Fruit fly (Drosophila melanogaster) whole organism, embryonic: Measurements from ENCODE around the gene Fic.

Experiments
- BEAF-32 ChIP-seq: fragments of 200-800 bp; sonication (Bioruptor generic); optimal IDR thresholded peaks from 3 replicates; lab custom pipeline; 2017; ENCODE audit warnings: missing biosample characterization, missing genetic modification characterization, mild to moderate bottlenecking, moderate library complexity, missing genetic modification reagents
- CG10147 ChIP-seq: fragments of 200-800 bp; sonication (Bioruptor generic); optimal IDR thresholded peaks from 2 replicates; lab custom pipeline; 2019; ENCODE audit warnings: missing biosample characterization, mild to moderate bottlenecking, missing genetic modification characterization, moderate library complexity
- CG10267 ChIP-seq: fragments of 200-800 bp; sonication (Bioruptor generic); optimal IDR thresholded peaks from 2 replicates; lab custom pipeline; 2018; ENCODE audit warnings: missing biosample characterization, mild to moderate bottlenecking, missing genetic modification characterization, moderate library complexity
- CG11504 ChIP-seq: fragments of 200-800 bp; sonication (Bioruptor generic); optimal IDR thresholded peaks from 3 replicates; lab custom pipeline; 2019; ENCODE audit warnings: missing biosample characterization, mild to moderate bottlenecking, missing genetic modification characterization, moderate library complexity
- CG11696 ChIP-seq: fragments of 200-800 bp; sonication (Bioruptor generic); IDR thresholded peaks from 2 replicates; pipeline ENCODE4 v1.3.6; 2022; ENCODE audit warnings: missing biosample characterization, missing genetic modification characterization
- CG12155 ChIP-seq: fragments of 200-800 bp; sonication (Bioruptor generic); optimal IDR thresholded peaks from 3 replicates; lab custom pipeline; 2016; ENCODE audit warnings: missing biosample characterization, missing genetic modification characterization
- CG12744 ChIP-seq: fragments of 200-800 bp; sonication (Bioruptor generic); optimal IDR thresholded peaks from 2 replicates; lab custom pipeline; 2016; ENCODE audit warnings: missing biosample characterization, missing genetic modification characterization
- CG13624 ChIP-seq: fragments of 200-800 bp; sonication (Bioruptor generic); optimal IDR thresholded peaks from 2 replicates; lab custom pipeline; 2016; ENCODE audit warnings: missing biosample characterization, missing genetic modification characterization
- CG17359 ChIP-seq: fragments of 200-800 bp; sonication (Bioruptor generic); optimal IDR thresholded peaks from 3 replicates; lab custom pipeline; 2018; ENCODE audit warnings: missing biosample characterization, mild to moderate bottlenecking, missing genetic modification characterization, moderate library complexity
- CG17385 ChIP-seq: fragments of 200-800 bp; sonication (Bioruptor generic); optimal IDR thresholded peaks from 3 replicates; lab custom pipeline; 2018; ENCODE audit warnings: missing biosample characterization, mild to moderate bottlenecking, missing genetic modification characterization
- CG2712 ChIP-seq: fragments of 200-800 bp; optimal IDR thresholded peaks from 3 replicates; lab custom pipeline; 2019; ENCODE audit warnings: missing biosample characterization, mild to moderate bottlenecking, missing genetic modification characterization, moderate library complexity
- CG2875 ChIP-seq: fragments of 200-800 bp; sonication (Bioruptor generic); optimal IDR thresholded peaks from 2 replicates; lab custom pipeline; 2017; ENCODE audit warnings: missing biosample characterization, mild to moderate bottlenecking, missing genetic modification characterization, missing genetic modification reagents
- CG31224 ChIP-seq: fragments of 200-800 bp; sonication (Bioruptor generic); IDR thresholded peaks from 2 replicates; pipeline ENCODE4 v1.3.6; 2022; ENCODE audit warnings: missing biosample characterization, missing genetic modification characterization
- CG7839 ChIP-seq: fragments of 200-800 bp; sonication (Bioruptor generic); optimal IDR thresholded peaks from 3 replicates; lab custom pipeline; 2018; ENCODE audit warnings: missing biosample characterization, mild to moderate bottlenecking, missing genetic modification characterization, moderate library complexity
- CG8924 ChIP-seq: fragments of 200-800 bp; optimal IDR thresholded peaks from 3 replicates; lab custom pipeline; 2019; ENCODE audit warnings: missing biosample characterization, mild to moderate bottlenecking, missing genetic modification characterization, moderate library complexity
- Dp ChIP-seq: fragments of 200-800 bp; sonication (Bioruptor generic); optimal IDR thresholded peaks from 2 replicates; lab custom pipeline; 2018; ENCODE audit warnings: missing biosample characterization, mild to moderate bottlenecking, missing genetic modification characterization, moderate library complexity
- E2f2 ChIP-seq: fragments of 200-800 bp; sonication (Bioruptor generic); IDR thresholded peaks from 2 replicates; pipeline ENCODE4 v1.3.6; 2022; ENCODE audit warnings: missing biosample characterization, missing genetic modification characterization
- Hsf ChIP-seq: fragments of 200-800 bp; sonication (Bioruptor generic); optimal IDR thresholded peaks from 3 replicates; lab custom pipeline; 2016; ENCODE audit warnings: missing biosample characterization, missing genetic modification characterization
- Meics ChIP-seq: fragments of 200-800 bp; sonication (Bioruptor generic); optimal IDR thresholded peaks from 2 replicates; lab custom pipeline; 2017; ENCODE audit warnings: missing biosample characterization, mild to moderate bottlenecking, missing genetic modification characterization
- NC2β ChIP-seq: fragments of 200-800 bp; sonication (Bioruptor generic); optimal IDR thresholded peaks from 2 replicates; lab custom pipeline; 2016; ENCODE audit warnings: missing biosample characterization, missing genetic modification characterization
- NFAT ChIP-seq: fragments of 200-800 bp; sonication (Bioruptor generic); IDR thresholded peaks from 2 replicates; pipeline ENCODE4 v1.3.6; 2022; ENCODE audit warnings: missing biosample characterization, missing genetic modification characterization
- Nf-YA ChIP-seq: fragments of 200-800 bp; sonication (Bioruptor generic); IDR thresholded peaks from 2 replicates; pipeline ENCODE4 v1.3.6; 2022; ENCODE audit warnings: missing biosample characterization, missing genetic modification characterization
- Ssrp ChIP-seq: fragments of 200-800 bp; sonication (Bioruptor generic); optimal IDR thresholded peaks from 2 replicates; lab custom pipeline; 2018; ENCODE audit warnings: missing biosample characterization, mild to moderate bottlenecking, missing genetic modification characterization, moderate library complexity
- Taf1 ChIP-seq: fragments of 200-800 bp; sonication (Bioruptor generic); IDR thresholded peaks from 2 replicates; pipeline ENCODE4 v1.3.6; 2022; ENCODE audit warnings: missing biosample characterization, missing genetic modification characterization
- bbx ChIP-seq: fragments of 200-800 bp; sonication (Bioruptor generic); IDR thresholded peaks from 2 replicates; pipeline ENCODE4 v1.3.6; 2022; ENCODE audit warnings: missing biosample characterization, missing genetic modification characterization; ENCODE audit not compliant: partially characterized antibody
- caup ChIP-seq: fragments of 200-800 bp; sonication (Bioruptor generic); optimal IDR thresholded peaks from 3 replicates; lab custom pipeline; 2017; ENCODE audit warnings: missing biosample characterization, mild to moderate bottlenecking, missing genetic modification characterization, moderate library complexity; ENCODE audit not compliant: severe bottlenecking
- ems ChIP-seq: fragments of 200-800 bp; sonication (Bioruptor generic); optimal IDR thresholded peaks from 3 replicates; lab custom pipeline; 2016; ENCODE audit warnings: missing biosample characterization, missing genetic modification characterization
- gem ChIP-seq: fragments of 200-800 bp; sonication (Bioruptor generic); optimal IDR thresholded peaks from 2 replicates; lab custom pipeline; 2019; ENCODE audit warnings: missing biosample characterization, mild to moderate bottlenecking, missing genetic modification characterization, moderate library complexity
- kay ChIP-seq: fragments of 200-800 bp; sonication (Bioruptor generic); optimal IDR thresholded peaks from 2 replicates; lab custom pipeline; 2016; ENCODE audit warnings: missing biosample characterization, missing genetic modification characterization
- klu ChIP-seq: fragments of 200-800 bp; sonication (Bioruptor generic); IDR thresholded peaks from 2 replicates; pipeline ENCODE4 v1.3.6; 2022; ENCODE audit warnings: missing biosample characterization, missing genetic modification characterization
- lilli ChIP-seq: fragments of 200-800 bp; sonication (Bioruptor generic); optimal IDR thresholded peaks from 3 replicates; lab custom pipeline; 2016; ENCODE audit warnings: missing biosample characterization, missing genetic modification characterization
- lmd ChIP-seq: fragments of 200-800 bp; sonication (Bioruptor generic); IDR thresholded peaks from 2 replicates; pipeline ENCODE4 v1.3.6; 2022; ENCODE audit warnings: missing biosample characterization, missing genetic modification characterization
- mirr ChIP-seq: fragments of 200-800 bp; sonication (Bioruptor generic); optimal IDR thresholded peaks from 3 replicates; lab custom pipeline; 2018; ENCODE audit warnings: missing biosample characterization, mild to moderate bottlenecking, missing genetic modification characterization
- nau ChIP-seq: fragments of 200-800 bp; sonication (Bioruptor generic); optimal IDR thresholded peaks from 3 replicates; lab custom pipeline; 2017; ENCODE audit warnings: missing biosample characterization, mild to moderate bottlenecking, missing genetic modification characterization, missing genetic modification reagents
- ranshi ChIP-seq: fragments of 200-800 bp; sonication (Bioruptor generic); IDR thresholded peaks from 2 replicates; pipeline ENCODE4 v1.3.6; 2022; ENCODE audit warnings: missing biosample characterization, missing genetic modification characterization
- sd ChIP-seq: fragments of 200-800 bp; sonication (Bioruptor generic); optimal IDR thresholded peaks from 3 replicates; lab custom pipeline; 2018; ENCODE audit warnings: missing biosample characterization, mild to moderate bottlenecking, missing genetic modification characterization, moderate library complexity
- sisA ChIP-seq: fragments of 200-800 bp; sonication (Bioruptor generic); IDR thresholded peaks from 2 replicates; pipeline ENCODE4 v1.3.6; 2022; ENCODE audit warnings: missing biosample characterization, missing genetic modification characterization
- slbo ChIP-seq: fragments of 200-800 bp; sonication (Bioruptor generic); IDR thresholded peaks from 2 replicates; pipeline ENCODE4 v1.3.6; 2022; ENCODE audit warnings: missing biosample characterization, missing genetic modification characterization
- so ChIP-seq: fragments of 200-800 bp; sonication (Bioruptor generic); IDR thresholded peaks from 3 replicates; pipeline ENCODE4 v1.3.6; 2022; ENCODE audit warnings: missing biosample characterization, missing genetic modification characterization
- tgo ChIP-seq: fragments of 200-800 bp; sonication (Bioruptor generic); IDR thresholded peaks from 3 replicates; pipeline ENCODE4 v1.3.6; 2022; ENCODE audit warnings: missing biosample characterization, missing genetic modification characterization
- tll ChIP-seq, 2 experiments: fragments of 200-800 bp in 1 of 2; fragments of >200 bp in 1 of 2; sonication (Bioruptor generic) in 1 of 2; optimal IDR thresholded peaks; 2 replicates each; lab custom pipeline; 2017 to 2019; ENCODE audit warnings: missing biosample characterization in 2 of 2, missing genetic modification characterization in 2 of 2, mild to moderate bottlenecking in 1 of 2, moderate library complexity in 1 of 2
- unpg ChIP-seq: fragments of 200-800 bp; sonication (Bioruptor generic); optimal IDR thresholded peaks from 3 replicates; lab custom pipeline; 2018; ENCODE audit warnings: missing biosample characterization, mild to moderate bottlenecking, missing genetic modification characterization, moderate library complexity
- vfl ChIP-seq: fragments of 200-800 bp; sonication (Bioruptor generic); optimal IDR thresholded peaks from 2 replicates; lab custom pipeline; 2016; ENCODE audit warnings: missing biosample characterization, missing genetic modification characterization
- vvl ChIP-seq: fragments of 200-800 bp; sonication (Bioruptor generic); IDR thresholded peaks from 2 replicates; pipeline ENCODE4 v1.3.6; 2022; ENCODE audit warnings: missing biosample characterization, missing genetic modification characterization
- wek ChIP-seq: fragments of 200-800 bp; sonication (Bioruptor generic); optimal IDR thresholded peaks from 3 replicates; lab custom pipeline; 2018; ENCODE audit warnings: missing biosample characterization, mild to moderate bottlenecking, missing genetic modification characterization, moderate library complexity

Gene Fic

DNA sequence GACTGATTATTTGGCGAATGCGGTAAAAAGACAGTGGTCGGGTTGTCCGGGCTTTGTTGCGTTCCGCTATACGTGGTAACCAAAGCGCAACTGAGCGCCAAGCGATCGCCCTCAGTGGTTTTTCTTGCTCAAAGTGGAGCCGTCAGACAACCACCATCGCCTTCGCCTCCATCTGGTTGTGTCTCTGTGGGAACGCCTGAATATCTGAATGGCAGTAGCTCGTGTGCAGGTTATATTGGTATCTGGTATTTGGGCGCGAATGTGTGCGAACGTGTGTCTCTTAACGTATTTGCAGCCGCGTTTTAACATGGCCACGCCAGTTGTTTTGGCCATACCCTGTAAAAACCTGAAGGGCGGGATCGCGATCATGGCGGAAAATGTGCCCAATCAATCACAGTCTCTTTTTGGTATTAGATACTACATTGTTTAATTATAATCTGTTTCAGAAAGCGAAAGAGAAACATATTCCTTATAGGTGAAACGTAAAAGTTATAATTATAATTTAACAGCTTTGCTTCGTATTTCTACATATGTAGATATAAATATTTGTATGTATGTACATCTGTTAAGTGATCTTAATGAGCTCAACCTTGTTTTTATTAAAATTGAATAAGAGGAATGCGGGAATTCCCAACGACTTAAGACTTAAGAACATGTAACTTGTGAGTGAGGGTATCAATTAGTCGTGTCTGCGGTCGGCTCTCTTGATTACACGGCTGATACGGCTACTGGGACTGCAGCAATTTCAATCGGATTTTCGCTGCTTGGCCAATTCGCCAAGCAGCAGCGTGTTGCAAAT, 48.0 kb downstream of the Fic start (continued):
- TF ChIP-seq CG7839 (peak; percentile 47), Meics (GFP tag; lab: Kevin White, UChicago) (peak; percentile 50), nau (GFP tag; lab: Kevin White, UChicago) (peak; percentile 20), mirr (peak; percentile 36), tll (GFP tag; optimal IDR thresholded peaks at IDR 0.05; lab: Kevin White, UChicago) (no peak), CG17359 (tag; lab: Kevin White, UChicago) (peak; percentile 1), CG10147 (GFP tag; lab: Kevin White, UChicago) (peak; percentile 34), gem (peak; percentile 55), ems (GFP tag; lab: Kevin White, UChicago) (no peak), CG11504 (tag; lab: Kevin White, UChicago) (peak; percentile 51), CG13624 (GFP tag; lab: Kevin White, UChicago) (no peak), Nf-YA (GFP tag; lab: Robert Waterston, UW) (no peak), CG10267 (peak; percentile 8), vvl (GFP tag; lab: Robert Waterston, UW) (peak; percentile 22; the same call in 1 of the 2 replicates), sd (peak; percentile 54), slbo (GFP tag; lab: Robert Waterston, UW) (0 out of 2 replicates have a peak, but pooled peaks have one; percentile 8), ranshi (GFP tag; lab: Robert Waterston, UW) (no peak), unpg (peak; percentile 5), bbx (GFP tag; lab: Robert Waterston, UW) (peak; percentile 40; the same call in 1 of the 2 replicates), CG31224 (peak; percentile 80), so (peak; percentile 16; the same call in 1 of the 3 replicates)

DNA sequence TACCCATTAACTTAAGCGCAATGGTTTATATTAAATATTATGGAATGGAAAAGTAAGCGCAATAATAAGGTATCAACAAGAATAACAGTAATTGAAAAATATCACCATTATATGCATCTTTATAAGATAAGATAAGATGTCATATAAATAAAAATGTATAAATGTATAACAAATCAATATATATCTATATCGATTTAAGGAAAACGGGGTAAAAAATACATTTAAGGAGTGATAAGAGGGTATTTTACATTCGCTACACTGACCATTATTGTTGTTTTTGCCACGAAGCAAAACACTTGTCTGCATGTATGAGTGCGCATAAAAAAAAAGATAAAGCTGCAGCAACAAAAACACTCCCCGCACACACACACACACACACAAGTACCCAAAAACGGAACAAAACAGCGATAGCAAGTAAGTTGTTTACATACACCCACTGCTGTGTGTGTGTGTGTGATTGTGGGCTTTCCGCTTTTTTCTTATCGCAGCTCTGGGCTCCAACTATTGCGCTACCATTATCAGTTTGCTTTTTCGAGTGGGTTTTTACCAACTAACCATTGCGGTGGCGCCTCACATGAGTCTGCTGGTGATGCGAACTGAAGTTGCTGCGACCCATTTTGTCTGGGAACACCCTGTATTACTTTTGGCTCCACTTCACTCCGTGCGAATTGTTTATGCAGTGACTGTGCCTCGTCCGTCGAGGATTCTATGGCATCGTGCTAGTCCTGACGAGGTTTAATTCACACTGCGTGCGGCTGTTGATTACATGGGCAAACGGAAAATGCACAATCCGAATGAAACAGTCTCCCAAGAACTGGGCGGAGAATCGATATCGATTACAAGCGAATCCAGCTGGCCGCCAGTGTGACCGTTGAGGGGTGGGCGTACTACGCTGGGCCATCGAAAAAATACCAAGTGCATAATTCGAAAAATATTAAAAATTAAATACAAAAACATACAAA, 49.2 kb downstream of the Fic start, which contains the start of gene mmy:
TSS of gene mmy (minus strand) at position 829 of the 962 bp plus-strand sequence.
- TF ChIP-seq tgo (GFP tag; lab: Robert Waterston, UW), result peak; percentile 57; the same call in 2 of the 3 replicates
- TF ChIP-seq CG12744 (GFP tag; lab: Kevin White, UChicago), result no peak
- peak; percentile 74 for TF ChIP-seq CG2712 (tag; lab: Kevin White, UChicago)
- peak; percentile 62 for TF ChIP-seq CG8924
- peak; percentile 49 for TF ChIP-seq lmd (GFP tag; lab: Robert Waterston, UW)
- peak; percentile 37 for TF ChIP-seq CG10267
- peak; percentile 27 for TF ChIP-seq wek (GFP tag; lab: Kevin White, UChicago)
- TF ChIP-seq CG11696 (GFP tag; lab: Robert Waterston, UW), result 0 out of 2 replicates have a peak, but pooled peaks have one; percentile 42
- peak; percentile 47 for TF ChIP-seq CG17385 (GFP tag; lab: Kevin White, UChicago)
- peak; percentile 4 for TF ChIP-seq caup (GFP tag; lab: Kevin White, UChicago)
- no peak for TF ChIP-seq sisA (GFP tag; lab: Robert Waterston, UW)
- peak; percentile 61 for TF ChIP-seq Ssrp (tag; lab: Kevin White, UChicago)
- peak; percentile 43 for TF ChIP-seq BEAF-32
- TF ChIP-seq gem, result peak; percentile 82
- peak; percentile 45; the same call in 1 of the 2 replicates for TF ChIP-seq E2f2 (GFP tag; lab: Robert Waterston, UW)
- TF ChIP-seq unpg, result peak; percentile 60
- TF ChIP-seq vfl (GFP tag; lab: Kevin White, UChicago), result no peak
- TF ChIP-seq lilli (GFP tag; lab: Kevin White, UChicago), result peak; percentile 15
- TF ChIP-seq NC2β (GFP tag; lab: Kevin White, UChicago), result peak; percentile 19
- TF ChIP-seq Dp (GFP tag; lab: Kevin White, UChicago), result peak; percentile 52
- no peak for TF ChIP-seq Taf1
- 0 out of 2 replicates have a peak, but pooled peaks have one; percentile 26 for TF ChIP-seq klu (GFP tag; lab: Robert Waterston, UW)
- TF ChIP-seq kay (GFP tag; lab: Kevin White, UChicago), result no peak
- no peak for TF ChIP-seq CG2875 (GFP tag; lab: Kevin White, UChicago)
- TF ChIP-seq NFAT (GFP tag; lab: Robert Waterston, UW), result peak; percentile 28; the same call in 1 of the 2 replicates
- peak; percentile 36 for TF ChIP-seq CG12155 (GFP tag; lab: Kevin White, UChicago)
- peak; percentile 1 for TF ChIP-seq Hsf (GFP tag; lab: Kevin White, UChicago)
